Worm (Caenorhabditis elegans) whole organism, late embryonic: ENCODE results near the gene ufc-1.

ENCODE experiments used
- ama-1 ChIP-seq: fragments of 150-350 bp; optimal IDR thresholded peaks from 2 replicates; lab custom pipeline; 2014
- ceh-9 ChIP-seq: sonication (generic microtip); optimal IDR thresholded peaks from 2 replicates; lab custom pipeline; 2016; ENCODE audit warnings: mild to moderate bottlenecking, missing genetic modification characterization, inconsistent platforms, missing compliant biosample characterization
- elt-2 ChIP-seq: sonication (generic microtip); optimal IDR thresholded peaks from 2 replicates; lab custom pipeline; 2016; ENCODE audit warnings: missing genetic modification reagents, missing genetic modification characterization, missing compliant biosample characterization
- mec-3 ChIP-seq: sonication (generic microtip); optimal IDR thresholded peaks from 2 replicates; lab custom pipeline; 2016; ENCODE audit warnings: borderline replicate concordance, missing genetic modification characterization, missing compliant biosample characterization
- nhr-11 ChIP-seq: fragments of 150-350 bp; optimal IDR thresholded peaks from 2 replicates; lab custom pipeline; 2014; ENCODE audit warnings: missing biosample characterization, missing genetic modification characterization
- pha-4 ChIP-seq: fragments of 150-350 bp; optimal IDR thresholded peaks from 2 replicates; lab custom pipeline; 2018; ENCODE audit warnings: missing biosample characterization, missing genetic modification reagents, missing genetic modification characterization
- ref-2 ChIP-seq: sonication (generic microtip); optimal IDR thresholded peaks from 2 replicates; lab custom pipeline; 2016; ENCODE audit warnings: missing genetic modification characterization, missing compliant biosample characterization
- sox-2 ChIP-seq: fragments of 200-800 bp; sonication (Bioruptor generic); IDR thresholded peaks from 2 replicates; pipeline ENCODE4 v1.3.6; 2022; ENCODE audit warnings: missing genetic modification reagents, missing genetic modification characterization, missing compliant biosample characterization
- tbx-2 ChIP-seq: sonication (generic microtip); optimal IDR thresholded peaks from 2 replicates; lab custom pipeline; 2016; ENCODE audit warnings: missing genetic modification characterization, missing compliant biosample characterization

- TF ChIP-seq ref-2 (tag; lab: Kevin White, UChicago) (no peak), ama-1 (lab: Kevin White, UChicago) (no peak), tbx-2 (tag; lab: Kevin White, UChicago) (no peak), mec-3 (tag; lab: Kevin White, UChicago) (no peak), nhr-11 (no peak), sox-2 (GFP tag; lab: Robert Waterston, UW) (no peak), pha-4 (tag; lab: Kevin White, UChicago) (no peak), ceh-9 (tag; lab: Kevin White, UChicago) (no peak), elt-2 (tag; lab: Kevin White, UChicago) (no peak)
Measured at ce11 chrIII:9319641-9320040, 11.7 kb upstream of the ufc-1 start, which contains the start of gene C40H1.9.
